Fruit fly (Drosophila melanogaster): ENCODE results near the gene Fntb.

dm6 chr3R:16482276-16482675, 49.5 kb downstream of the Fntb start, which contains the start of gene Sdhaf3:
- TF ChIP-seq pan (optimal IDR thresholded peaks at IDR 0.05) (no peak), psq (optimal IDR thresholded peaks at IDR 0.05) (no peak), CG8478 (optimal IDR thresholded peaks at IDR 0.05) (no peak), usp (GFP tag; optimal IDR thresholded peaks at IDR 0.05) (no peak), Dll (optimal IDR thresholded peaks at IDR 0.05) (no peak)

All from whole organism.